Fruit fly (Drosophila melanogaster) whole organism, prepupa: Measurements from ENCODE around the gene fwd.

ENCODE experiments used
- CG10631 ChIP-seq: fragments of 200-800 bp; sonication (Bioruptor generic); optimal IDR thresholded peaks from 2 replicates; lab custom pipeline; 2016; ENCODE audit warnings: missing biosample characterization, missing genetic modification characterization
- CG10669 ChIP-seq: fragments of 200-800 bp; sonication (Bioruptor generic); optimal IDR thresholded peaks from 3 replicates; lab custom pipeline; 2018; ENCODE audit warnings: missing biosample characterization, mild to moderate bottlenecking, missing genetic modification characterization, moderate library complexity
- CG11294 ChIP-seq: fragments of 200-800 bp; sonication (Bioruptor generic); IDR thresholded peaks from 2 replicates; pipeline ENCODE4 v1.3.6; 2022; ENCODE audit warnings: missing biosample characterization, missing genetic modification characterization
- CG11762 ChIP-seq: fragments of 200-800 bp; sonication (Bioruptor generic); optimal IDR thresholded peaks from 3 replicates; lab custom pipeline; 2016; ENCODE audit warnings: missing biosample characterization, missing genetic modification characterization; ENCODE audit not compliant: insufficient read depth
- CG11902 ChIP-seq: fragments of 200-800 bp; sonication (Bioruptor generic); optimal IDR thresholded peaks from 3 replicates; lab custom pipeline; 2016; ENCODE audit warnings: missing biosample characterization, missing genetic modification characterization
- CG1621 ChIP-seq: fragments of 200-800 bp; sonication (Bioruptor generic); optimal IDR thresholded peaks from 3 replicates; lab custom pipeline; 2018; ENCODE audit warnings: missing biosample characterization, mild to moderate bottlenecking, missing genetic modification characterization
- CG16779 ChIP-seq: fragments of 200-800 bp; sonication (Bioruptor generic); optimal IDR thresholded peaks from 3 replicates; lab custom pipeline; 2017; ENCODE audit warnings: missing biosample characterization, mild to moderate bottlenecking, missing genetic modification characterization
- CG3032 ChIP-seq: fragments of 200-800 bp; optimal IDR thresholded peaks from 2 replicates; lab custom pipeline; 2019; ENCODE audit warnings: missing biosample characterization, mild to moderate bottlenecking, missing genetic modification characterization, moderate library complexity
- CG31627 ChIP-seq: fragments of 200-800 bp; sonication (Bioruptor generic); optimal IDR thresholded peaks from 3 replicates; lab custom pipeline; 2016; ENCODE audit warnings: missing biosample characterization, missing genetic modification characterization
- CG34406 ChIP-seq: fragments of 200-800 bp; sonication (Bioruptor generic); optimal IDR thresholded peaks from 3 replicates; lab custom pipeline; 2016; ENCODE audit warnings: missing biosample characterization, missing genetic modification characterization
- CG3919 ChIP-seq: fragments of 200-800 bp; sonication (Bioruptor generic); optimal IDR thresholded peaks from 3 replicates; lab custom pipeline; 2016; ENCODE audit warnings: missing biosample characterization, missing genetic modification characterization
- CG4318 ChIP-seq: fragments of 200-800 bp; sonication (Bioruptor generic); optimal IDR thresholded peaks from 3 replicates; lab custom pipeline; 2017; ENCODE audit warnings: missing biosample characterization, mild to moderate bottlenecking, missing genetic modification characterization
- CG6163 ChIP-seq: fragments of 200-800 bp; sonication (Bioruptor generic); IDR thresholded peaks from 3 replicates; pipeline ENCODE4 v1.3.6; 2022; ENCODE audit warnings: missing biosample characterization, missing genetic modification characterization
- CG6276 ChIP-seq: fragments of 200-800 bp; sonication (Bioruptor generic); optimal IDR thresholded peaks from 2 replicates; lab custom pipeline; 2017; ENCODE audit warnings: missing biosample characterization, mild to moderate bottlenecking, missing genetic modification characterization
- CG6792 ChIP-seq: fragments of 200-800 bp; sonication (Bioruptor generic); optimal IDR thresholded peaks from 3 replicates; lab custom pipeline; 2016; ENCODE audit warnings: missing biosample characterization, missing genetic modification characterization
- CG6808 ChIP-seq: fragments of 200-800 bp; sonication (Bioruptor generic); optimal IDR thresholded peaks from 3 replicates; lab custom pipeline; 2017; ENCODE audit warnings: missing biosample characterization, missing genetic modification characterization, mild to moderate bottlenecking, moderate library complexity, missing genetic modification reagents
- CG7368 ChIP-seq: fragments of 200-800 bp; sonication (Bioruptor generic); optimal IDR thresholded peaks from 3 replicates; lab custom pipeline; 2016; ENCODE audit warnings: missing biosample characterization, missing genetic modification characterization
- CG8119 ChIP-seq: fragments of 200-800 bp; sonication (Bioruptor generic); IDR thresholded peaks from 3 replicates; pipeline ENCODE4 v1.3.6; 2022; ENCODE audit warnings: missing biosample characterization, missing genetic modification characterization
- CG8319 ChIP-seq: fragments of 200-800 bp; sonication (Bioruptor generic); optimal IDR thresholded peaks from 3 replicates; lab custom pipeline; 2016; ENCODE audit warnings: missing biosample characterization, missing genetic modification characterization
- CG8632 ChIP-seq: fragments of 200-800 bp; sonication (Bioruptor generic); optimal IDR thresholded peaks from 3 replicates; lab custom pipeline; 2016; ENCODE audit warnings: missing biosample characterization, missing genetic modification characterization
- Eip75B ChIP-seq: fragments of 200-800 bp; sonication (Bioruptor generic); optimal IDR thresholded peaks from 3 replicates; lab custom pipeline; 2016; ENCODE audit warnings: missing biosample characterization, missing genetic modification characterization
- Eip93F ChIP-seq: fragments of 200-800 bp; sonication (Bioruptor generic); optimal IDR thresholded peaks from 2 replicates; lab custom pipeline; 2016; ENCODE audit warnings: missing biosample characterization, mild to moderate bottlenecking, missing genetic modification characterization
- Ets21C ChIP-seq: fragments of 200-800 bp; sonication (Bioruptor generic); optimal IDR thresholded peaks from 3 replicates; lab custom pipeline; 2016; ENCODE audit warnings: missing biosample characterization, missing genetic modification characterization
- Ets96B ChIP-seq: fragments of 200-800 bp; optimal IDR thresholded peaks from 2 replicates; lab custom pipeline; 2019; ENCODE audit warnings: missing biosample characterization, mild to moderate bottlenecking, missing genetic modification characterization, moderate library complexity
- Gug ChIP-seq: fragments of 200-800 bp; sonication (Bioruptor generic); IDR thresholded peaks from 2 replicates; pipeline ENCODE4 v1.3.6; 2022; ENCODE audit warnings: missing biosample characterization, missing genetic modification characterization
- Hr38 ChIP-seq: sonication (Bioruptor generic); optimal IDR thresholded peaks from 2 replicates; lab custom pipeline; 2016; ENCODE audit warnings: missing biosample characterization, missing genetic modification characterization
- Hr39 ChIP-seq: fragments of 200-800 bp; sonication (Bioruptor generic); optimal IDR thresholded peaks from 2 replicates; lab custom pipeline; 2016; ENCODE audit warnings: missing biosample characterization, missing genetic modification characterization
- Hr4 ChIP-seq: fragments of 200-800 bp; sonication (Bioruptor generic); optimal IDR thresholded peaks from 3 replicates; lab custom pipeline; 2016; ENCODE audit warnings: missing biosample characterization, missing genetic modification characterization
- Lpt ChIP-seq: fragments of 200-800 bp; sonication (Bioruptor generic); optimal IDR thresholded peaks from 3 replicates; lab custom pipeline; 2016; ENCODE audit warnings: missing biosample characterization, missing genetic modification characterization
- Met ChIP-seq: fragments of 200-800 bp; sonication (Bioruptor generic); optimal IDR thresholded peaks from 3 replicates; lab custom pipeline; 2016; ENCODE audit warnings: missing biosample characterization, missing genetic modification characterization
- OdsH ChIP-seq: fragments of 200-800 bp; sonication (Bioruptor generic); optimal IDR thresholded peaks from 3 replicates; lab custom pipeline; 2016; ENCODE audit warnings: missing biosample characterization, missing genetic modification characterization
- Smox ChIP-seq: fragments of 200-800 bp; sonication (Bioruptor generic); optimal IDR thresholded peaks from 3 replicates; lab custom pipeline; 2016; ENCODE audit warnings: missing biosample characterization, missing genetic modification characterization
- Sox14 ChIP-seq: fragments of 200-800 bp; sonication (Bioruptor generic); optimal IDR thresholded peaks from 3 replicates; lab custom pipeline; 2016; ENCODE audit warnings: missing biosample characterization, missing genetic modification characterization
- Sox15 ChIP-seq: fragments of 200-800 bp; sonication (Bioruptor generic); optimal IDR thresholded peaks from 3 replicates; lab custom pipeline; 2016; ENCODE audit warnings: missing biosample characterization, missing genetic modification characterization
- achi ChIP-seq: fragments of 200-800 bp; sonication (Bioruptor generic); optimal IDR thresholded peaks from 3 replicates; lab custom pipeline; 2016; ENCODE audit warnings: missing biosample characterization, missing genetic modification characterization
- acj6 ChIP-seq: fragments of 200-800 bp; sonication (Bioruptor generic); optimal IDR thresholded peaks from 3 replicates; lab custom pipeline; 2016; ENCODE audit warnings: missing biosample characterization, missing genetic modification characterization
- cyc ChIP-seq: fragments of 200-800 bp; sonication (Bioruptor generic); optimal IDR thresholded peaks from 3 replicates; lab custom pipeline; 2016; ENCODE audit warnings: missing biosample characterization, missing genetic modification characterization
- dac ChIP-seq: fragments of 200-800 bp; sonication (Bioruptor generic); optimal IDR thresholded peaks from 2 replicates; lab custom pipeline; 2017; ENCODE audit warnings: missing biosample characterization, mild to moderate bottlenecking, missing genetic modification characterization
- dsx ChIP-seq: fragments of 200-800 bp; optimal IDR thresholded peaks from 3 replicates; lab custom pipeline; 2019; ENCODE audit warnings: missing biosample characterization, mild to moderate bottlenecking, missing genetic modification characterization, moderate library complexity; ENCODE audit not compliant: poor library complexity, severe bottlenecking
- eg ChIP-seq: fragments of 200-800 bp; sonication (Bioruptor generic); IDR thresholded peaks from 3 replicates; pipeline ENCODE4 v1.3.6; 2022; ENCODE audit warnings: missing biosample characterization, missing genetic modification characterization
- esn ChIP-seq: fragments of 200-800 bp; sonication (Bioruptor generic); optimal IDR thresholded peaks from 2 replicates; lab custom pipeline; 2016; ENCODE audit warnings: missing biosample characterization, mild to moderate bottlenecking, missing genetic modification characterization, moderate library complexity
- fd59A ChIP-seq: fragments of 200-800 bp; sonication (Bioruptor generic); optimal IDR thresholded peaks from 2 replicates; lab custom pipeline; 2017; ENCODE audit warnings: missing biosample characterization, mild to moderate bottlenecking, missing genetic modification characterization, missing genetic modification reagents
- fd85E ChIP-seq: fragments of 200-800 bp; sonication (Bioruptor generic); optimal IDR thresholded peaks from 3 replicates; lab custom pipeline; 2016; ENCODE audit warnings: missing biosample characterization, missing genetic modification characterization
- fkh ChIP-seq: fragments of 200-800 bp; sonication (Bioruptor generic); optimal IDR thresholded peaks from 3 replicates; lab custom pipeline; 2017; ENCODE audit warnings: missing biosample characterization, mild to moderate bottlenecking, missing genetic modification characterization, moderate library complexity
- lz ChIP-seq: fragments of 200-800 bp; sonication (Bioruptor generic); optimal IDR thresholded peaks from 3 replicates; lab custom pipeline; 2016; ENCODE audit warnings: missing biosample characterization, missing genetic modification characterization
- net ChIP-seq: fragments of 200-800 bp; sonication (Bioruptor generic); optimal IDR thresholded peaks from 3 replicates; lab custom pipeline; 2016; ENCODE audit warnings: missing biosample characterization, missing genetic modification characterization
- pdm3 ChIP-seq: fragments of 200-800 bp; sonication (Bioruptor generic); optimal IDR thresholded peaks from 3 replicates; lab custom pipeline; 2016; ENCODE audit warnings: missing biosample characterization, missing genetic modification characterization
- salr ChIP-seq, 2 experiments: fragments of 200-800 bp; sonication (Bioruptor generic); optimal IDR thresholded peaks; 3 replicates each; lab custom pipeline; 2016 to 2018; ENCODE audit warnings: missing biosample characterization in 2 of 2, missing genetic modification characterization in 2 of 2, mild to moderate bottlenecking in 1 of 2
- spab ChIP-seq: fragments of 200-800 bp; sonication (Bioruptor generic); optimal IDR thresholded peaks from 2 replicates; lab custom pipeline; 2017; ENCODE audit warnings: missing biosample characterization, mild to moderate bottlenecking, missing genetic modification characterization, missing genetic modification reagents
- svp ChIP-seq: fragments of 200-800 bp; sonication (Bioruptor generic); peaks from one replicate; lab custom pipeline; 2016; ENCODE audit warnings: missing biosample characterization, missing genetic modification characterization
- topi ChIP-seq: fragments of 200-800 bp; sonication (Bioruptor generic); optimal IDR thresholded peaks from 3 replicates; lab custom pipeline; 2016; ENCODE audit warnings: missing biosample characterization, missing genetic modification characterization
- vri ChIP-seq: fragments of 200-800 bp; sonication (Bioruptor generic); optimal IDR thresholded peaks from 3 replicates; lab custom pipeline; 2016; ENCODE audit warnings: missing biosample characterization, mild to moderate bottlenecking, missing genetic modification characterization

fwd gene

DNA sequence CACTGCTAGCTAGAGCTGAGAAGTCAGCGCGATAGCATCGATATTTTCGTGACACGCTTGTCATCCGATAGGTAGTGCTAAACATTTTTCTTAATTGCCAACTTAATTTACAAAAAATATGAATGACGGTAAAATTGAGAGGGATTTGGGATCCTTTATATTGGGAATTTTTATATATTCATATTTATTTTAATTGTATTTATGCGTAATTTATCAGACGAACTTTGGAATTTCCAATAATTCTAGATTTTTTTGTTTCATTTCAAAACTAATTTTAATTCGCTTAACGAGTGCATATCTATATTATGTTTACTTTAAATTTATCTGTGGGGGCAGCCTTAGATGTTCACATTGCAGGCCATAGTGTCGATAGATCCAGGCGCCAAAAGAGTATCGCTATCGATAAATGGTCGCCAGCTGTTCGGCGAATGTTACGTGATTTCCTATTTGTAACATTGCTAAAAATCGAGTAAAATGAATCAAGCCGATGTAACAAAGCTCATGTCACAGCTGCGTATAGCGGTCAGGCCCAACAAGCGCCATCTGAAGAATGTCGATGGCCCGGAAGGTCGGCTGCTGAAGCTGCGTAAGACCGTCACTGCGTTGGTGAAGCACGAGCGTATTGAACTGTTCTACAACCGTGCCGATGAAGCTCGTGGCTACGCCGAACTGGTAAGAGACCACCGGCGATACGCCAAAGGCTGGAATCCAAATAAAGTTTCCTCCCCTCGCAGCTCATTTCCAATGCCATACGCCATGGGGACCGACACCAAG lies 55.1 kb downstream of the fwd start, which contains the start of the genes Tudor-SN and mRpL17:
Tudor-SN (minus strand) TSS at position 3 of the 774 bp plus-strand sequence.
mRpL17 (plus strand) TSS at position 402 of the 774 bp plus-strand sequence.
- TF ChIP-seq achi (GFP tag; lab: Kevin White, UChicago) (peak; percentile 69), CG31627 (GFP tag; lab: Kevin White, UChicago) (peak; percentile 29), Hr39 (GFP tag; lab: Kevin White, UChicago) (peak; percentile 43), CG16779 (tag; lab: Kevin White, UChicago) (no peak), eg (GFP tag; lab: Robert Waterston, UW) (no peak), CG7368 (GFP tag; lab: Kevin White, UChicago) (no peak), CG6792 (GFP tag; lab: Kevin White, UChicago) (no peak), CG6276 (GFP tag; lab: Kevin White, UChicago) (no peak), Ets21C (peak; percentile 24), spab (GFP tag; lab: Kevin White, UChicago) (no peak), Met (GFP tag; lab: Kevin White, UChicago) (no peak), Eip75B (GFP tag; lab: Kevin White, UChicago) (peak; percentile 27), Sox15 (no peak), CG11294 (no peak), CG8119 (GFP tag; lab: Robert Waterston, UW) (no peak), pdm3 (no peak), CG3032 (tag; lab: Kevin White, UChicago) (peak; percentile 26), CG6163 (no peak), Gug (GFP tag; lab: Robert Waterston, UW) (no peak), Eip93F (GFP tag; lab: Kevin White, UChicago) (no peak), CG4318 (GFP tag; lab: Kevin White, UChicago) (no peak), dsx (GFP tag; lab: Kevin White, UChicago) (no peak), Smox (no peak), CG34406 (GFP tag; lab: Kevin White, UChicago) (no peak), Hr38 (GFP tag; lab: Kevin White, UChicago) (no peak), acj6 (GFP tag; lab: Kevin White, UChicago) (peak; percentile 36), OdsH (GFP tag; lab: Kevin White, UChicago) (peak; percentile 55), Ets96B (no peak), net (GFP tag; lab: Kevin White, UChicago) (no peak), dac (GFP tag; lab: Kevin White, UChicago) (no peak), CG1621 (tag; lab: Kevin White, UChicago) (no peak), fd85E (GFP tag; lab: Kevin White, UChicago) (no peak), CG11902 (GFP tag; lab: Kevin White, UChicago) (peak; percentile 8), CG8319 (GFP tag; lab: Kevin White, UChicago) (no peak), CG10669 (GFP tag; lab: Kevin White, UChicago) (no peak), fd59A (no peak), CG10631 (GFP tag; lab: Kevin White, UChicago) (peak; percentile 60), svp (GFP tag; lab: Kevin White, UChicago) (peak; percentile 80), CG11762 (GFP tag; lab: Kevin White, UChicago) (peak; percentile 2), cyc (GFP tag; lab: Kevin White, UChicago) (peak; percentile 16), topi (GFP tag; lab: Kevin White, UChicago) (peak; percentile 24), Sox14 (GFP tag; lab: Kevin White, UChicago) (peak; percentile 16), esn (GFP tag; lab: Kevin White, UChicago) (peak; percentile 51), fkh (GFP tag; lab: Kevin White, UChicago) (peak; percentile 71), salr (GFP tag; optimal IDR thresholded peaks at IDR 0.05; lab: Kevin White, UChicago) (peak in 1 of 2 experiments; percentile 42), CG6808 (GFP tag; lab: Kevin White, UChicago) (peak; percentile 9), CG8632 (GFP tag; lab: Kevin White, UChicago) (peak; percentile 12), vri (GFP tag; lab: Kevin White, UChicago) (peak; percentile 61), CG3919 (GFP tag; lab: Kevin White, UChicago) (peak; percentile 43), lz (GFP tag; lab: Kevin White, UChicago) (peak; percentile 50), Lpt (GFP tag; lab: Kevin White, UChicago) (peak; percentile 12), Hr4 (GFP tag; lab: Kevin White, UChicago) (no peak)
